Fruit fly (Drosophila melanogaster): ENCODE results near the gene FMRFaR.

FMRFaR gene

dm6 chr3L:3001445-3001844 lies at the start of gene FMRFaR:
Gene FMRFaR, plus strand, starts transcription at chr3L:3001716.
- TF ChIP-seq CG32532 (GFP tag; IDR thresholded peaks at IDR 0.05) (0 out of 2 replicates have a peak, but pooled peaks have one; percentile 27), CG11504 (tag; optimal IDR thresholded peaks at IDR 0.05) (peak; percentile 99), CrebB (tag; optimal IDR thresholded peaks at IDR 0.05) (no peak), chm (GFP tag; IDR thresholded peaks at IDR 0.05) (peak; percentile 15; the same call in 1 of the 2 replicates), Hr39 (optimal IDR thresholded peaks at IDR 0.05) (no peak), pnt (GFP tag; optimal IDR thresholded peaks at IDR 0.05) (no peak), pros (GFP tag; optimal IDR thresholded peaks at IDR 0.05) (no peak)

- no peak for TF ChIP-seq Dbx (GFP tag; IDR thresholded peaks at IDR 0.05)
- no peak for TF ChIP-seq dpn (GFP tag; optimal IDR thresholded peaks at IDR 0.05)
- no peak for TF ChIP-seq CG10209 (GFP tag; optimal IDR thresholded peaks at IDR 0.05)
- TF ChIP-seq CG13894 (tag; optimal IDR thresholded peaks at IDR 0.05): peak; percentile 52
Observed at dm6 chr3L:2960949-2961584, 40.4 kb upstream of the FMRFaR start, which contains the start of the genes CG34025 and Or63a. Gene CG34025, minus strand, starts transcription at chr3L:2961049. Gene Or63a, plus strand, starts transcription at chr3L:2961534.

dm6 chr3L:2980856-2981255 lies 20.7 kb upstream of the FMRFaR start, which contains the start of gene CPT2:
Gene CPT2, plus strand, starts transcription at chr3L:2981022.
- TF ChIP-seq B-H1 (GFP tag; IDR thresholded peaks at IDR 0.05): no peak
- peak; percentile 74 for TF ChIP-seq CG13287 (GFP tag; IDR thresholded peaks at IDR 0.05; ENCODE audit: partially characterized antibody)
- TF ChIP-seq Lpt (GFP tag; optimal IDR thresholded peaks at IDR 0.05): no peak
- no peak for TF ChIP-seq CTCF (GFP tag; optimal IDR thresholded peaks at IDR 0.05)
- no peak for TF ChIP-seq CG10366 (GFP tag; IDR thresholded peaks at IDR 0.05)
- no peak for TF ChIP-seq bowl (GFP tag; IDR thresholded peaks at IDR 0.05)
- TF ChIP-seq vvl (GFP tag; IDR thresholded peaks at IDR 0.05): no peak
- no peak for TF ChIP-seq CG7556 (GFP tag; optimal IDR thresholded peaks at IDR 0.05)
- no peak for TF ChIP-seq chm (GFP tag; IDR thresholded peaks at IDR 0.05)
- no peak for TF ChIP-seq ranshi (GFP tag; IDR thresholded peaks at IDR 0.05)
- TF ChIP-seq CG15696 (tag; optimal IDR thresholded peaks at IDR 0.05): no peak
- no peak for TF ChIP-seq gt (GFP tag; IDR thresholded peaks at IDR 0.05)
- TF ChIP-seq CG8290 (GFP tag; optimal IDR thresholded peaks at IDR 0.05): no peak
- TF ChIP-seq CG8290 (tag; optimal IDR thresholded peaks at IDR 0.05): no peak
- TF ChIP-seq Hsf (GFP tag; optimal IDR thresholded peaks at IDR 0.05): no peak
- no peak for TF ChIP-seq CG3847 (GFP tag; IDR thresholded peaks at IDR 0.05)
- no peak for TF ChIP-seq slbo (GFP tag; IDR thresholded peaks at IDR 0.05)
- TF ChIP-seq slp2 (GFP tag; optimal IDR thresholded peaks at IDR 0.05): no peak
- TF ChIP-seq zf30C (GFP tag; optimal IDR thresholded peaks at IDR 0.05): no peak
- no peak for TF ChIP-seq nom (GFP tag; optimal IDR thresholded peaks at IDR 0.05)
- no peak for TF ChIP-seq CG9876 (GFP tag; optimal IDR thresholded peaks at IDR 0.05)
- TF ChIP-seq Scr (GFP tag; IDR thresholded peaks at IDR 0.05; ENCODE audit: partially characterized antibody): peak; percentile 68
- no peak for TF ChIP-seq Bteb2 (GFP tag; optimal IDR thresholded peaks at IDR 0.05)
- TF ChIP-seq Hr51 (GFP tag; optimal IDR thresholded peaks at IDR 0.05): no peak
- no peak for TF ChIP-seq Nf-YC (tag; optimal IDR thresholded peaks at IDR 0.05)
- no peak for TF ChIP-seq gce (GFP tag; IDR thresholded peaks at IDR 0.05)
- TF ChIP-seq pnt (GFP tag; optimal IDR thresholded peaks at IDR 0.05): no peak
- no peak for TF ChIP-seq ac (GFP tag; optimal IDR thresholded peaks at IDR 0.05)
- TF ChIP-seq CG15514 (GFP tag; optimal IDR thresholded peaks at IDR 0.05): peak; percentile 76
- no peak for TF ChIP-seq stc (GFP tag; IDR thresholded peaks at IDR 0.05)
- TF ChIP-seq CG4360 (GFP tag; IDR thresholded peaks at IDR 0.05): peak; percentile 66; the same call in 1 of the 2 replicates
- TF ChIP-seq dpn (GFP tag; optimal IDR thresholded peaks at IDR 0.05): no peak
- no peak for TF ChIP-seq CG10462 (GFP tag; optimal IDR thresholded peaks at IDR 0.05)
- TF ChIP-seq Nf-YA (GFP tag; IDR thresholded peaks at IDR 0.05): no peak
- no peak for TF ChIP-seq kni (GFP tag; optimal IDR thresholded peaks at IDR 0.05)
- no peak for TF ChIP-seq hb (GFP tag; IDR thresholded peaks at IDR 0.05; ENCODE audit: partially characterized antibody)
- no peak for TF ChIP-seq Lim3 (GFP tag; IDR thresholded peaks at IDR 0.05)
- peak; percentile 82 for TF ChIP-seq bbx (GFP tag; IDR thresholded peaks at IDR 0.05; ENCODE audit: partially characterized antibody)
- no peak for TF ChIP-seq E2f1 (GFP tag; IDR thresholded peaks at IDR 0.05)
- TF ChIP-seq trem (tag; optimal IDR thresholded peaks at IDR 0.05): no peak
